Worm (Caenorhabditis elegans): ENCODE results near the gene acp-4.

The acp-4 gene

ce11 chrII:8451425-8451824 is 16.5 kb upstream of the acp-4 start:
- TF ChIP-seq madf-9 (GFP tag; conservative IDR thresholded peaks at IDR 0.05): no peak
- peak; percentile 34; the same call in 1 of the 2 replicates for TF ChIP-seq egl-43 (GFP tag; IDR thresholded peaks at IDR 0.05)
- TF ChIP-seq nhr-25 (tag; optimal IDR thresholded peaks at IDR 0.05; ENCODE audit: borderline replicate concordance, insufficient read depth): no peak
- TF ChIP-seq set-16 (GFP tag; IDR thresholded peaks at IDR 0.05): peak; percentile 32; the same call in 1 of the 2 replicates
- no peak for TF ChIP-seq ztf-11 (tag; optimal IDR thresholded peaks at IDR 0.05)
- peak; percentile 32 for TF ChIP-seq hlh-30 (tag; optimal IDR thresholded peaks at IDR 0.05; ENCODE audit: insufficient read depth)
- 0 out of 2 replicates have a peak, but pooled peaks have one; percentile 13 for TF ChIP-seq tra-1 (GFP tag; IDR thresholded peaks at IDR 0.05)
- TF ChIP-seq hif-1 (tag; optimal IDR thresholded peaks at IDR 0.05): peak; percentile 94 to 99
- peak; percentile 18 for TF ChIP-seq mep-1 (tag; optimal IDR thresholded peaks at IDR 0.05)
- TF ChIP-seq aha-1 (tag): peak; percentile 100

DNA sequence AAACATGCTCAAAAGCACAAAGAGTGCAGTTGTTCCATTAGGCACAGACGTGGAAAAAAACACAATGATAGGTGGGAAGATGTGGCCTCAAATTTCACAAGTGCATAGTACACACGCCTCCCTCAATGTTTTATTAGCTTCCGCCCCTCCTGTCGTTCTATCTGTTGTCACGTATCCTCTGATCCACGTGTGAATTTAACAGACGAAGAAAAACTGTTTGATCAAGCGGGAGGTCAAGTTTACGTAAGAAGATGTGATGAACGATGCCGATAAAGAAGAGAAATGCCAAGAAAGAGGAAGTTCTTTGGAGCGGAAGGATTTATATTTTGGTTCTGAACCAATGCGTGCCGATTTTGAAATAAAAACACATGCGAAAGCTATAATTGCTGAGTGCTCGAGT is 15.8 kb upstream of the acp-4 start:
- TF ChIP-seq hif-1 (tag; optimal IDR thresholded peaks at IDR 0.05) (peak in 1 of 2 experiments; percentile 40), unc-62 (GFP tag; optimal IDR thresholded peaks at IDR 0.05 in 1 of 2) (peak in 1 of 2 experiments; percentile 51), unc-62 (tag; optimal IDR thresholded peaks at IDR 0.05) (no peak), gei-8 (GFP tag; optimal IDR thresholded peaks at IDR 0.05) (no peak), mxl-3 (GFP tag; optimal IDR thresholded peaks at IDR 0.05) (peak; percentile 2)

DNA sequence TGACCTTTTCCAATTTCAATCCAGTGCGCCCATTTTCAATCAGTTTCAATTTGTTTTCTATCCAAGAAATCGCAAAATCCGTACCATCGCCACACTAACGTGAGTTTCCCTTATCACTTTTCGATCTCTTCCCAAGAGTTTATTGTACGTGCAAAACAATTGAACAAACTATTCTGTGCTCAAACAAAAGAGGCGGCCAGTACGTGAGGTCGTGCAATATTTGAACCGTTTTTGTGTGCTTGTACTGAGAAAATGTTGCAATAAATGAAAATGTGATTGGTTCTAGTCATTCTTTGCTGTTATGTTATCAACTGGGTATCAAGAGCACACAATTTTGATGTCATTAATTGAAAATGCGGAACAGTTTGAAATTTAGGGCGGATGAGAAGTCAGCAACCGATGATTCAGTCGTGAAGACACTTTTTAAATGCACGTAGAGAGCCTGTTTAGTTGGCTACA is 14.8 kb upstream of the acp-4 start, which contains the start of gene F22B5.4:
Gene F22B5.4, plus strand, starts transcription at position 51 of the 459 bp plus-strand sequence.
- TF ChIP-seq dmd-6 (GFP tag; IDR thresholded peaks at IDR 0.05) (peak; percentile 34; the same call in 1 of the 2 replicates), lin-29 (GFP tag; IDR thresholded peaks at IDR 0.05) (no peak), pqm-1 (tag; optimal IDR thresholded peaks at IDR 0.05) (peak; percentile 27), jun-1 (tag; optimal IDR thresholded peaks at IDR 0.05) (no peak), hif-1 (tag; optimal IDR thresholded peaks at IDR 0.05) (peak in 1 of 2 experiments; percentile 48), nhr-28 (tag; optimal IDR thresholded peaks at IDR 0.05) (peak; percentile 64)

- TF ChIP-seq mxl-2 (GFP tag; conservative IDR thresholded peaks at IDR 0.05) (no peak), F49E8.2 (tag; optimal IDR thresholded peaks at IDR 0.05; ENCODE audit: borderline replicate concordance) (no peak), ZK546.5 (tag; optimal IDR thresholded peaks at IDR 0.05) (no peak), cey-2 (tag; optimal IDR thresholded peaks at IDR 0.05; ENCODE audit: borderline replicate concordance, insufficient read depth) (no peak), php-3 (GFP tag; IDR thresholded peaks at IDR 0.05) (no peak)
Observed at ce11 chrII:8446731-8447130, 11.8 kb upstream of the acp-4 start, which contains the start of gene cut-3. cut-3 (minus strand) TSS chrII:8446831.

- TF ChIP-seq spr-3 (GFP tag; optimal IDR thresholded peaks at IDR 0.05): no peak
- peak; percentile 38; the same call in 1 of the 2 replicates for TF ChIP-seq lin-38 (GFP tag; IDR thresholded peaks at IDR 0.05)
- no peak for TF ChIP-seq Y48G9A.11 (GFP tag; IDR thresholded peaks at IDR 0.05)
- TF ChIP-seq dmd-8 (GFP tag; IDR thresholded peaks at IDR 0.05): no peak
- TF ChIP-seq mdl-1 (tag; optimal IDR thresholded peaks at IDR 0.05): no peak
- TF ChIP-seq F49E8.2 (tag; optimal IDR thresholded peaks at IDR 0.05; ENCODE audit: borderline replicate concordance): peak; percentile 16
- no peak for TF ChIP-seq ces-1 (GFP tag; optimal IDR thresholded peaks at IDR 0.05)
Observed at ce11 chrII:8444007-8444406, 9.1 kb upstream of the acp-4 start, which contains the start of gene evl-20. evl-20 (plus strand) TSS chrII:8444307.

- TF ChIP-seq D1046.2 (GFP tag; IDR thresholded peaks at IDR 0.05) (no peak), snpc-1.2 (GFP tag; IDR thresholded peaks at IDR 0.05) (0 out of 2 replicates have a peak, but pooled peaks have one; percentile 10), R02D3.7 (tag; optimal IDR thresholded peaks at IDR 0.05) (no peak), lim-7 (GFP tag; IDR thresholded peaks at IDR 0.05) (no peak), F10B5.3 (tag; optimal IDR thresholded peaks at IDR 0.05) (no peak)
Observed at ce11 chrII:8442717-8443223, 7.9 kb upstream of the acp-4 start, which contains the start of gene eif-3.G. eif-3.G (plus strand) TSS chrII:8442767.
